Worm (Caenorhabditis elegans): ENCODE results near the gene K01A2.5.
A peak's percentile ranks its signal among the peaks of the same experiment; 100 is the strongest.

The K01A2.5 gene

ce11 chrII:299684-300083 lies 1.4 kb upstream of the K01A2.5 start, which contains the start of gene K01A2.6:
TSS of gene K01A2.6 (plus strand) at chrII:299984.
- TF ChIP-seq nhr-71 (tag; optimal IDR thresholded peaks at IDR 0.05) (no peak), ama-1 (optimal IDR thresholded peaks at IDR 0.05) (no peak), unc-30 (tag; optimal IDR thresholded peaks at IDR 0.05) (no peak), sptf-1 (tag; optimal IDR thresholded peaks at IDR 0.05) (no peak), hlh-4 (tag; optimal IDR thresholded peaks at IDR 0.05) (no peak), lin-13 (GFP tag; optimal IDR thresholded peaks at IDR 0.05) (no peak), ztf-11 (tag; optimal IDR thresholded peaks at IDR 0.05) (no peak), ceh-88 (GFP tag; IDR thresholded peaks at IDR 0.05) (no peak), unc-130 (tag; optimal IDR thresholded peaks at IDR 0.05) (no peak), nhr-84 (tag; optimal IDR thresholded peaks at IDR 0.05) (no peak), nhr-19 (GFP tag; conservative IDR thresholded peaks at IDR 0.05) (no peak)

- TF ChIP-seq aly-2 (tag; optimal IDR thresholded peaks at IDR 0.05) (no peak), grh-1 (GFP tag; IDR thresholded peaks at IDR 0.05) (no peak), aha-1 (tag; optimal IDR thresholded peaks at IDR 0.05) (no peak), tbx-2 (tag; optimal IDR thresholded peaks at IDR 0.05) (no peak), lin-15B (tag; optimal IDR thresholded peaks at IDR 0.05) (no peak)
These were observed 3.0 kb downstream of the K01A2.5 start for ce11 chrII:303927-304711.

ce11 chrII:305645-306044 lies 4.6 kb downstream of the K01A2.5 start, which contains the start of gene col-69:
TSS of gene col-69 (minus strand) at chrII:305745.
- TF ChIP-seq elt-2 (tag; optimal IDR thresholded peaks at IDR 0.05) (no peak), efl-1 (optimal IDR thresholded peaks at IDR 0.05) (no peak), efl-1 (GFP tag; optimal IDR thresholded peaks at IDR 0.05 in 1 of 2) (peak in 1 of 2 experiments; percentile 17)

- TF ChIP-seq vab-15 (tag; optimal IDR thresholded peaks at IDR 0.05) (no peak), pax-3 (tag; optimal IDR thresholded peaks at IDR 0.05) (no peak), C04F5.9 (tag; optimal IDR thresholded peaks at IDR 0.05) (no peak), nhr-28 (tag; optimal IDR thresholded peaks at IDR 0.05) (no peak), nhr-77 (tag; optimal IDR thresholded peaks at IDR 0.05) (no peak), Y116A8C.19 (tag; optimal IDR thresholded peaks at IDR 0.05; ENCODE audit: borderline replicate concordance) (no peak), nhr-71 (tag; optimal IDR thresholded peaks at IDR 0.05) (no peak), ceh-63 (GFP tag; optimal IDR thresholded peaks at IDR 0.05) (no peak), unc-98 (GFP tag; IDR thresholded peaks at IDR 0.05) (no peak), ces-1 (GFP tag; optimal IDR thresholded peaks at IDR 0.05) (no peak)
These were observed 6.1 kb downstream of the K01A2.5 start, which contains the start of gene K01A2.4 for ce11 chrII:307154-307553. TSS of gene K01A2.4 (plus strand) at chrII:307454.

ce11 chrII:312110-312509 lies 11.0 kb downstream of the K01A2.5 start, which contains the start of gene mps-2:
TSS of gene mps-2 (minus strand) at chrII:312210.
- TF ChIP-seq nhr-71 (tag; optimal IDR thresholded peaks at IDR 0.05): peak; percentile 8
- TF ChIP-seq dsc-1 (tag; optimal IDR thresholded peaks at IDR 0.05): peak; percentile 46

- TF ChIP-seq nhr-90 (tag; optimal IDR thresholded peaks at IDR 0.05; ENCODE audit: poor library complexity): no peak
- peak; percentile 4 for TF ChIP-seq dsc-1 (tag; optimal IDR thresholded peaks at IDR 0.05)
- TF ChIP-seq tlp-1 (tag; optimal IDR thresholded peaks at IDR 0.05): no peak
- no peak for TF ChIP-seq aly-2 (tag; optimal IDR thresholded peaks at IDR 0.05)
- TF ChIP-seq rnt-1 (tag; optimal IDR thresholded peaks at IDR 0.05): peak; percentile 41
- TF ChIP-seq ceh-90 (tag; optimal IDR thresholded peaks at IDR 0.05): no peak
- TF ChIP-seq lin-14 (GFP tag; optimal IDR thresholded peaks at IDR 0.05): peak; percentile 76
- no peak for TF ChIP-seq pax-3 (tag; optimal IDR thresholded peaks at IDR 0.05)
- no peak for TF ChIP-seq skn-1 (tag; optimal IDR thresholded peaks at IDR 0.05)
- TF ChIP-seq lsy-2 (tag; optimal IDR thresholded peaks at IDR 0.05): peak in 1 of 2 experiments; percentile 29
- no peak for TF ChIP-seq mab-9 (GFP tag; IDR thresholded peaks at IDR 0.05)
- TF ChIP-seq lin-13 (GFP tag; optimal IDR thresholded peaks at IDR 0.05): no peak
- no peak for TF ChIP-seq nhr-19 (GFP tag; conservative IDR thresholded peaks at IDR 0.05)
- TF ChIP-seq snu-23 (GFP tag; optimal IDR thresholded peaks at IDR 0.05): peak; percentile 14
- no peak for TF ChIP-seq fos-1 (tag; optimal IDR thresholded peaks at IDR 0.05)
- no peak for TF ChIP-seq C04F5.9 (tag; optimal IDR thresholded peaks at IDR 0.05)
- no peak for TF ChIP-seq grh-1 (GFP tag; IDR thresholded peaks at IDR 0.05)
- TF ChIP-seq nhr-71 (tag; optimal IDR thresholded peaks at IDR 0.05): peak; percentile 10
- peak; percentile 78 for TF ChIP-seq blmp-1 (tag; optimal IDR thresholded peaks at IDR 0.05)
- no peak for TF ChIP-seq unc-86 (tag; optimal IDR thresholded peaks at IDR 0.05)
- TF ChIP-seq elt-2 (tag; optimal IDR thresholded peaks at IDR 0.05): peak; percentile 57
- no peak for TF ChIP-seq xbp-1 (tag; optimal IDR thresholded peaks at IDR 0.05)
- TF ChIP-seq nhr-85 (tag): peak; percentile 53
- no peak for TF ChIP-seq unc-130 (tag; optimal IDR thresholded peaks at IDR 0.05)
These were observed 12.5 kb downstream of the K01A2.5 start for ce11 chrII:313540-313939.
